Fruit fly (Drosophila melanogaster) whole organism, embryonic: ENCODE measurements around the gene rumi.
A peak's percentile ranks its signal among the peaks of the same experiment; 100 is the strongest.

Source experiments
- Bgb ChIP-seq: fragments of 200-800 bp; sonication (Bioruptor generic); IDR thresholded peaks from 2 replicates; pipeline ENCODE4 v1.3.6; 2022; ENCODE audit warnings: missing biosample characterization, missing genetic modification characterization; ENCODE audit not compliant: partially characterized antibody
- Blimp-1 ChIP-seq: fragments of 200-800 bp; sonication (Bioruptor generic); optimal IDR thresholded peaks from 3 replicates; lab custom pipeline; 2018; ENCODE audit warnings: missing biosample characterization, missing genetic modification characterization, mild to moderate bottlenecking, moderate library complexity, missing genetic modification reagents
- CG10462 ChIP-seq: fragments of 200-800 bp; sonication (Bioruptor generic); optimal IDR thresholded peaks from 2 replicates; lab custom pipeline; 2016; ENCODE audit warnings: missing biosample characterization, missing genetic modification characterization
- CG10654 ChIP-seq: fragments of 200-800 bp; sonication (Bioruptor generic); optimal IDR thresholded peaks from 2 replicates; lab custom pipeline; 2016; ENCODE audit warnings: missing biosample characterization, missing genetic modification characterization
- CG11247 ChIP-seq: fragments of 200-800 bp; sonication (Bioruptor generic); IDR thresholded peaks from 2 replicates; pipeline ENCODE4 v1.3.6; 2022; ENCODE audit warnings: missing biosample characterization, missing genetic modification characterization
- CG11504 ChIP-seq: fragments of 200-800 bp; sonication (Bioruptor generic); optimal IDR thresholded peaks from 3 replicates; lab custom pipeline; 2019; ENCODE audit warnings: missing biosample characterization, mild to moderate bottlenecking, missing genetic modification characterization, moderate library complexity
- CG11560 ChIP-seq: fragments of 200-800 bp; sonication (Bioruptor generic); IDR thresholded peaks from 3 replicates; pipeline ENCODE4 v1.3.6; 2022; ENCODE audit warnings: missing biosample characterization, missing genetic modification characterization
- CG12104 ChIP-seq: fragments of 200-800 bp; sonication (Bioruptor generic); optimal IDR thresholded peaks from 3 replicates; lab custom pipeline; 2016; ENCODE audit warnings: missing biosample characterization, missing genetic modification characterization
- CG12219 ChIP-seq: fragments of 200-800 bp; sonication (Bioruptor generic); optimal IDR thresholded peaks from 3 replicates; lab custom pipeline; 2018; ENCODE audit warnings: missing biosample characterization, mild to moderate bottlenecking, missing genetic modification characterization
- CG13624 ChIP-seq: fragments of 200-800 bp; sonication (Bioruptor generic); optimal IDR thresholded peaks from 2 replicates; lab custom pipeline; 2016; ENCODE audit warnings: missing biosample characterization, missing genetic modification characterization
- CG17359 ChIP-seq: fragments of 200-800 bp; sonication (Bioruptor generic); optimal IDR thresholded peaks from 3 replicates; lab custom pipeline; 2018; ENCODE audit warnings: missing biosample characterization, mild to moderate bottlenecking, missing genetic modification characterization, moderate library complexity
- CG17568 ChIP-seq: fragments of 200-800 bp; sonication (Bioruptor generic); optimal IDR thresholded peaks from 2 replicates; lab custom pipeline; 2018; ENCODE audit warnings: missing biosample characterization, mild to moderate bottlenecking, missing genetic modification characterization, moderate library complexity
- CG18599 ChIP-seq: fragments of 200-800 bp; sonication (Bioruptor generic); optimal IDR thresholded peaks from 3 replicates; lab custom pipeline; 2017; ENCODE audit warnings: missing biosample characterization, missing genetic modification characterization, mild to moderate bottlenecking, moderate library complexity, missing genetic modification reagents
- CG2116 ChIP-seq: fragments of 200-800 bp; sonication (Bioruptor generic); optimal IDR thresholded peaks from 3 replicates; lab custom pipeline; 2018; ENCODE audit warnings: missing biosample characterization, mild to moderate bottlenecking, missing genetic modification characterization
- CG4328 ChIP-seq: fragments of 200-800 bp; sonication (Bioruptor generic); optimal IDR thresholded peaks from 3 replicates; lab custom pipeline; 2017; ENCODE audit warnings: missing biosample characterization, missing genetic modification reagents, missing genetic modification characterization
- CG5953 ChIP-seq: fragments of 200-800 bp; sonication (Bioruptor generic); IDR thresholded peaks from 2 replicates; pipeline ENCODE4 v1.3.6; 2022; ENCODE audit warnings: missing biosample characterization, missing genetic modification characterization
- CG7271 ChIP-seq: fragments of 200-800 bp; sonication (Bioruptor generic); optimal IDR thresholded peaks from 2 replicates; lab custom pipeline; 2018; ENCODE audit warnings: missing biosample characterization, mild to moderate bottlenecking, missing genetic modification characterization, moderate library complexity
- CG8765 ChIP-seq: fragments of 200-800 bp; sonication (Bioruptor generic); IDR thresholded peaks from 2 replicates; pipeline ENCODE4 v1.3.6; 2022; ENCODE audit warnings: missing biosample characterization, missing genetic modification characterization
- CG9817 ChIP-seq: fragments of 200-800 bp; sonication (Bioruptor generic); optimal IDR thresholded peaks from 2 replicates; lab custom pipeline; 2018; ENCODE audit warnings: missing biosample characterization, mild to moderate bottlenecking, missing genetic modification characterization, moderate library complexity
- Ets65A ChIP-seq: fragments of 200-800 bp; sonication (Bioruptor generic); peaks from one replicate; lab custom pipeline; 2016; ENCODE audit warnings: missing biosample characterization, missing genetic modification characterization
- Hand ChIP-seq: fragments of 200-800 bp; sonication (Bioruptor generic); optimal IDR thresholded peaks from 2 replicates; lab custom pipeline; 2017; ENCODE audit warnings: mild to moderate bottlenecking, missing biosample characterization, missing genetic modification reagents, missing genetic modification characterization
- Hr39 ChIP-seq: fragments of >200 bp; optimal IDR thresholded peaks from 2 replicates; lab custom pipeline; 2017
- Hr51 ChIP-seq, 2 experiments: fragments of 200-800 bp; sonication (Bioruptor generic); optimal IDR thresholded peaks; 2 replicates in 1 of 2; 3 replicates in 1 of 2; lab custom pipeline; 2016 to 2018; ENCODE audit warnings: missing biosample characterization in 2 of 2, missing genetic modification characterization in 2 of 2, mild to moderate bottlenecking in 1 of 2, moderate library complexity in 1 of 2
- Lpt ChIP-seq: fragments of >200 bp; optimal IDR thresholded peaks from 2 replicates; lab custom pipeline; 2018; ENCODE audit warnings: missing biosample characterization, missing genetic modification characterization
- Optix ChIP-seq: fragments of 200-800 bp; sonication (Bioruptor generic); IDR thresholded peaks from 3 replicates; pipeline ENCODE4 v1.3.6; 2022; ENCODE audit warnings: missing biosample characterization, missing genetic modification characterization
- Ssrp ChIP-seq: fragments of 200-800 bp; sonication (Bioruptor generic); optimal IDR thresholded peaks from 2 replicates; lab custom pipeline; 2018; ENCODE audit warnings: missing biosample characterization, mild to moderate bottlenecking, missing genetic modification characterization, moderate library complexity
- Usf ChIP-seq: fragments of 200-800 bp; sonication (Bioruptor generic); optimal IDR thresholded peaks from 2 replicates; lab custom pipeline; 2017; ENCODE audit warnings: missing genotype, missing biosample characterization, missing genetic modification characterization
- cas ChIP-seq: fragments of 200-800 bp; sonication (Bioruptor generic); IDR thresholded peaks from 2 replicates; pipeline ENCODE4 v1.3.6; 2022; ENCODE audit warnings: missing biosample characterization, missing genetic modification characterization
- chinmo ChIP-seq: fragments of 200-800 bp; sonication (Bioruptor generic); IDR thresholded peaks from 4 replicates; pipeline ENCODE4 v1.3.6; 2022; ENCODE audit warnings: missing biosample characterization, missing genetic modification characterization; ENCODE audit not compliant: partially characterized antibody
- chm ChIP-seq: fragments of 200-800 bp; sonication (Bioruptor generic); IDR thresholded peaks from 2 replicates; pipeline ENCODE4 v1.3.6; 2022; ENCODE audit warnings: missing biosample characterization, missing genetic modification characterization
- crc ChIP-seq: fragments of 200-800 bp; sonication (Bioruptor generic); optimal IDR thresholded peaks from 2 replicates; lab custom pipeline; 2016; ENCODE audit warnings: missing biosample characterization, missing genetic modification characterization
- danr ChIP-seq: fragments of 200-800 bp; sonication (Bioruptor generic); IDR thresholded peaks from 2 replicates; pipeline ENCODE4 v1.3.6; 2022; ENCODE audit warnings: missing biosample characterization, missing genetic modification characterization
- dimm ChIP-seq: fragments of 200-800 bp; sonication (Bioruptor generic); IDR thresholded peaks from 2 replicates; pipeline ENCODE4 v1.3.6; 2022; ENCODE audit warnings: missing biosample characterization, missing genetic modification characterization
- fd3F ChIP-seq: fragments of 200-800 bp; sonication (Bioruptor generic); optimal IDR thresholded peaks from 2 replicates; lab custom pipeline; 2018; ENCODE audit warnings: missing biosample characterization, mild to moderate bottlenecking, missing genetic modification characterization, moderate library complexity
- gro ChIP-seq: fragments of 200-800 bp; sonication (Bioruptor generic); optimal IDR thresholded peaks from 2 replicates; lab custom pipeline; 2016; ENCODE audit warnings: missing biosample characterization, missing genetic modification characterization
- hbn ChIP-seq: fragments of 200-800 bp; sonication (Bioruptor generic); IDR thresholded peaks from 2 replicates; pipeline ENCODE4 v1.3.6; 2022; ENCODE audit warnings: missing biosample characterization, missing genetic modification characterization; ENCODE audit not compliant: partially characterized antibody
- klu ChIP-seq: fragments of 200-800 bp; sonication (Bioruptor generic); IDR thresholded peaks from 2 replicates; pipeline ENCODE4 v1.3.6; 2022; ENCODE audit warnings: missing biosample characterization, missing genetic modification characterization
- mld ChIP-seq: fragments of 200-800 bp; sonication (Bioruptor generic); IDR thresholded peaks from 3 replicates; pipeline ENCODE4 v1.3.6; 2022; ENCODE audit warnings: missing biosample characterization, missing genetic modification characterization; ENCODE audit not compliant: partially characterized antibody
- onecut ChIP-seq: fragments of 200-800 bp; sonication (Bioruptor generic); IDR thresholded peaks from 2 replicates; pipeline ENCODE4 v1.3.6; 2022; ENCODE audit warnings: missing biosample characterization, missing genetic modification characterization
- pfk ChIP-seq: fragments of 200-800 bp; sonication (Bioruptor generic); optimal IDR thresholded peaks from 2 replicates; lab custom pipeline; 2018; ENCODE audit warnings: missing biosample characterization, mild to moderate bottlenecking, missing genetic modification characterization, moderate library complexity
- phol ChIP-seq: fragments of 200-800 bp; sonication (Bioruptor generic); optimal IDR thresholded peaks from 3 replicates; lab custom pipeline; 2018; ENCODE audit warnings: missing biosample characterization, mild to moderate bottlenecking, missing genetic modification characterization, moderate library complexity
- pita ChIP-seq: fragments of 200-800 bp; sonication (Bioruptor generic); optimal IDR thresholded peaks from 2 replicates; lab custom pipeline; 2017; ENCODE audit warnings: missing biosample characterization, mild to moderate bottlenecking, missing genetic modification characterization
- pros ChIP-seq: fragments of 200-800 bp; sonication (Bioruptor generic); optimal IDR thresholded peaks from 3 replicates; lab custom pipeline; 2019; ENCODE audit warnings: missing biosample characterization, mild to moderate bottlenecking, missing genetic modification characterization, moderate library complexity
- psq ChIP-seq: fragments of 200-800 bp; sonication (Bioruptor generic); optimal IDR thresholded peaks from 2 replicates; lab custom pipeline; 2017; ENCODE audit warnings: missing biosample characterization, missing genetic modification characterization
- pum ChIP-seq: fragments of 200-800 bp; sonication (Bioruptor generic); optimal IDR thresholded peaks from 2 replicates; lab custom pipeline; 2016; ENCODE audit warnings: missing biosample characterization, missing genetic modification characterization
- sc ChIP-seq, 3 experiments: fragments of >200 bp in 2 of 3; fragments of 200-800 bp in 1 of 3; sonication (Bioruptor generic) in 1 of 3; optimal IDR thresholded peaks; 2 replicates in 2 of 3; 3 replicates in 1 of 3; lab custom pipeline; 2017; ENCODE audit warnings: mild to moderate bottlenecking in 1 of 3, missing biosample characterization in 1 of 3, missing genetic modification characterization in 1 of 3, missing genetic modification reagents in 1 of 3
- sens ChIP-seq: fragments of 200-800 bp; sonication (Bioruptor generic); peaks from one replicate; lab custom pipeline; 2016; ENCODE audit warnings: missing biosample characterization, missing genetic modification characterization
- sna ChIP-seq: fragments of 200-800 bp; sonication (Bioruptor generic); IDR thresholded peaks from 2 replicates; pipeline ENCODE4 v1.3.6; 2022; ENCODE audit warnings: missing biosample characterization, missing genetic modification characterization; ENCODE audit not compliant: partially characterized antibody
- unc-4 ChIP-seq: fragments of 200-800 bp; sonication (Bioruptor generic); IDR thresholded peaks from 2 replicates; pipeline ENCODE4 v1.3.6; 2022; ENCODE audit warnings: missing biosample characterization, missing genetic modification characterization; ENCODE audit not compliant: partially characterized antibody

rumi gene

dm6 chr3R:22726771-22727455 is 23.5 kb downstream of the rumi start, which contains the start of gene CG45049 (continued):
- TF ChIP-seq cas (GFP tag; lab: Robert Waterston, UW) (no peak), pum (GFP tag; lab: Kevin White, UChicago) (no peak), chm (GFP tag; lab: Robert Waterston, UW) (no peak), Lpt (GFP tag; lab: Kevin White, UChicago) (no peak), CG11247 (GFP tag; lab: Robert Waterston, UW) (no peak), danr (GFP tag; lab: Robert Waterston, UW) (no peak), sna (GFP tag; lab: Robert Waterston, UW) (peak; percentile 65), klu (GFP tag; lab: Robert Waterston, UW) (no peak), Hr39 (lab: Kevin White, UChicago) (no peak), pita (GFP tag; lab: Kevin White, UChicago) (no peak), CG12219 (GFP tag; lab: Kevin White, UChicago) (no peak), Blimp-1 (GFP tag; lab: Kevin White, UChicago) (no peak), CG5953 (GFP tag; lab: Robert Waterston, UW) (no peak), CG11504 (tag; lab: Kevin White, UChicago) (no peak), Hr51 (GFP tag; optimal IDR thresholded peaks at IDR 0.05; lab: Kevin White, UChicago) (no peak), Ssrp (tag; lab: Kevin White, UChicago) (no peak), CG7271 (tag; lab: Kevin White, UChicago) (no peak), CG9817 (tag; lab: Kevin White, UChicago) (no peak), CG10462 (GFP tag; lab: Kevin White, UChicago) (no peak), Usf (GFP tag; lab: Kevin White, UChicago) (no peak), CG13624 (GFP tag; lab: Kevin White, UChicago) (no peak), mld (peak; percentile 86; the same call in 2 of the 3 replicates), chinmo (GFP tag; lab: Robert Waterston, UW) (peak; percentile 54; the same call in 1 of the 4 replicates), Hand (no peak), hbn (GFP tag; lab: Robert Waterston, UW) (peak; percentile 75), crc (GFP tag; lab: Kevin White, UChicago) (no peak), onecut (GFP tag; lab: Robert Waterston, UW) (no peak), CG17359 (tag; lab: Kevin White, UChicago) (no peak), sens (peak; percentile 83), CG2116 (no peak), unc-4 (GFP tag; lab: Robert Waterston, UW) (peak; percentile 78), CG8765 (GFP tag; lab: Robert Waterston, UW) (no peak), Ets65A (peak; percentile 35), fd3F (GFP tag; lab: Kevin White, UChicago) (no peak), Optix (GFP tag; lab: Robert Waterston, UW) (no peak), pfk (GFP tag; lab: Kevin White, UChicago) (no peak), CG10654 (no peak), CG18599 (GFP tag; lab: Kevin White, UChicago) (no peak), phol (no peak), pros (GFP tag; lab: Kevin White, UChicago) (no peak), CG4328 (no peak), sc (optimal IDR thresholded peaks at IDR 0.05; lab: Kevin White, UChicago) (no peak), sc (GFP tag; optimal IDR thresholded peaks at IDR 0.05; lab: Kevin White, UChicago) (no peak), CG11560 (no peak), Bgb (GFP tag; lab: Robert Waterston, UW) (peak; percentile 92), gro (GFP tag; lab: Kevin White, UChicago) (no peak), psq (GFP tag; lab: Kevin White, UChicago) (peak; percentile 46), dimm (no peak), CG12104 (GFP tag; lab: Kevin White, UChicago) (no peak), CG17568 (GFP tag; lab: Kevin White, UChicago) (no peak)
